Fruit fly (Drosophila melanogaster) whole organism, embryonic: ENCODE measurements around the gene nAChRalpha7.

Experiments used
- CG10209 ChIP-seq: fragments of 200-800 bp; sonication (Bioruptor generic); optimal IDR thresholded peaks from 3 replicates; lab custom pipeline; 2017; ENCODE audit warnings: missing biosample characterization, mild to moderate bottlenecking, missing genetic modification characterization, missing genetic modification reagents
- CG11247 ChIP-seq: fragments of 200-800 bp; sonication (Bioruptor generic); IDR thresholded peaks from 2 replicates; pipeline ENCODE4 v1.3.6; 2022; ENCODE audit warnings: missing biosample characterization, missing genetic modification characterization
- CG12219 ChIP-seq: fragments of 200-800 bp; sonication (Bioruptor generic); optimal IDR thresholded peaks from 3 replicates; lab custom pipeline; 2018; ENCODE audit warnings: missing biosample characterization, mild to moderate bottlenecking, missing genetic modification characterization
- CG12769 ChIP-seq: fragments of 200-800 bp; sonication (Bioruptor generic); optimal IDR thresholded peaks from 2 replicates; lab custom pipeline; 2019; ENCODE audit warnings: missing biosample characterization, mild to moderate bottlenecking, missing genetic modification characterization, moderate library complexity
- CG12942 ChIP-seq: fragments of 200-800 bp; sonication (Bioruptor generic); optimal IDR thresholded peaks from 3 replicates; lab custom pipeline; 2016; ENCODE audit warnings: missing biosample characterization, missing genetic modification characterization
- CG13424 ChIP-seq: fragments of 200-800 bp; sonication (Bioruptor generic); optimal IDR thresholded peaks from 2 replicates; lab custom pipeline; 2019; ENCODE audit warnings: missing biosample characterization, mild to moderate bottlenecking, missing genetic modification characterization, moderate library complexity
- CG14050 ChIP-seq: fragments of 200-800 bp; sonication (Bioruptor generic); IDR thresholded peaks from 3 replicates; pipeline ENCODE4 v1.3.6; 2022; ENCODE audit warnings: missing biosample characterization, missing genetic modification characterization
- CG15011 ChIP-seq: fragments of 200-800 bp; sonication (Bioruptor generic); optimal IDR thresholded peaks from 3 replicates; lab custom pipeline; 2018; ENCODE audit warnings: missing biosample characterization, mild to moderate bottlenecking, missing genetic modification characterization
- CG17359 ChIP-seq: fragments of 200-800 bp; sonication (Bioruptor generic); optimal IDR thresholded peaks from 3 replicates; lab custom pipeline; 2018; ENCODE audit warnings: missing biosample characterization, mild to moderate bottlenecking, missing genetic modification characterization, moderate library complexity
- CG1832 ChIP-seq: fragments of 200-800 bp; sonication (Bioruptor generic); optimal IDR thresholded peaks from 2 replicates; lab custom pipeline; 2017; ENCODE audit warnings: missing biosample characterization, mild to moderate bottlenecking, missing genetic modification characterization, inconsistent platforms
- CG2712 ChIP-seq: fragments of 200-800 bp; optimal IDR thresholded peaks from 3 replicates; lab custom pipeline; 2019; ENCODE audit warnings: missing biosample characterization, mild to moderate bottlenecking, missing genetic modification characterization, moderate library complexity
- CG4424 ChIP-seq: fragments of 200-800 bp; sonication (Bioruptor generic); optimal IDR thresholded peaks from 3 replicates; lab custom pipeline; 2016; ENCODE audit warnings: missing biosample characterization, missing genetic modification characterization
- CG6254 ChIP-seq: fragments of 200-800 bp; sonication (Bioruptor generic); optimal IDR thresholded peaks from 3 replicates; lab custom pipeline; 2017; ENCODE audit warnings: mild to moderate bottlenecking, missing biosample characterization, missing genetic modification reagents, missing genetic modification characterization
- CG6689 ChIP-seq: fragments of 200-800 bp; sonication (Bioruptor generic); IDR thresholded peaks from 2 replicates; pipeline ENCODE4 v1.3.6; 2022; ENCODE audit warnings: missing biosample characterization, missing genetic modification characterization
- CG7372 ChIP-seq: fragments of 200-800 bp; sonication (Bioruptor generic); IDR thresholded peaks from 2 replicates; pipeline ENCODE4 v1.3.6; 2022; ENCODE audit warnings: missing biosample characterization, missing genetic modification characterization
- CG7987 ChIP-seq: fragments of 200-800 bp; sonication (Bioruptor generic); optimal IDR thresholded peaks from 2 replicates; lab custom pipeline; 2018; ENCODE audit warnings: missing biosample characterization, mild to moderate bottlenecking, missing genetic modification characterization, moderate library complexity
- CG8281 ChIP-seq: fragments of 200-800 bp; sonication (Bioruptor generic); optimal IDR thresholded peaks from 2 replicates; lab custom pipeline; 2018; ENCODE audit warnings: missing biosample characterization, mild to moderate bottlenecking, missing genetic modification characterization, moderate library complexity
- CG8924 ChIP-seq: fragments of 200-800 bp; optimal IDR thresholded peaks from 3 replicates; lab custom pipeline; 2019; ENCODE audit warnings: missing biosample characterization, mild to moderate bottlenecking, missing genetic modification characterization, moderate library complexity
- CG9727 ChIP-seq: fragments of 200-800 bp; sonication (Bioruptor generic); optimal IDR thresholded peaks from 3 replicates; lab custom pipeline; 2017; ENCODE audit warnings: missing biosample characterization, mild to moderate bottlenecking, missing genetic modification characterization
- Camta ChIP-seq: fragments of 200-800 bp; sonication (Bioruptor generic); optimal IDR thresholded peaks from 2 replicates; lab custom pipeline; 2016; ENCODE audit warnings: missing biosample characterization, missing genetic modification characterization
- CoRest ChIP-seq: fragments of 200-800 bp; sonication (Bioruptor generic); optimal IDR thresholded peaks from 3 replicates; lab custom pipeline; 2018; ENCODE audit warnings: missing biosample characterization, mild to moderate bottlenecking, missing genetic modification characterization, moderate library complexity
- Dip3 ChIP-seq: fragments of 200-800 bp; sonication (Bioruptor generic); optimal IDR thresholded peaks from 3 replicates; lab custom pipeline; 2016; ENCODE audit warnings: missing biosample characterization, missing genetic modification characterization
- Drgx ChIP-seq: fragments of 200-800 bp; sonication (Bioruptor generic); IDR thresholded peaks from 2 replicates; pipeline ENCODE4 v1.3.6; 2022; ENCODE audit warnings: missing biosample characterization, missing genetic modification characterization
- H2.0 ChIP-seq: fragments of 200-800 bp; sonication (Bioruptor generic); IDR thresholded peaks from 2 replicates; pipeline ENCODE4 v1.3.6; 2022; ENCODE audit warnings: missing biosample characterization, missing genetic modification characterization
- Hmr ChIP-seq: fragments of 200-800 bp; sonication (Bioruptor generic); optimal IDR thresholded peaks from 3 replicates; lab custom pipeline; 2017; ENCODE audit warnings: mild to moderate bottlenecking, missing biosample characterization, missing genetic modification reagents, missing genetic modification characterization
- Hsf ChIP-seq: fragments of 200-800 bp; sonication (Bioruptor generic); optimal IDR thresholded peaks from 3 replicates; lab custom pipeline; 2016; ENCODE audit warnings: missing biosample characterization, missing genetic modification characterization
- Mrtf ChIP-seq: fragments of 200-800 bp; sonication (Bioruptor generic); IDR thresholded peaks from 3 replicates; pipeline ENCODE4 v1.3.6; 2022; ENCODE audit warnings: missing biosample characterization, missing genetic modification characterization
- NC2α ChIP-seq: fragments of 200-800 bp; sonication (Bioruptor generic); optimal IDR thresholded peaks from 2 replicates; lab custom pipeline; 2016; ENCODE audit warnings: missing biosample characterization, missing genetic modification characterization
- Rfx ChIP-seq: fragments of 200-800 bp; sonication (Bioruptor generic); IDR thresholded peaks from 2 replicates; pipeline ENCODE4 v1.3.6; 2022; ENCODE audit warnings: missing biosample characterization, missing genetic modification characterization
- Sox100B ChIP-seq: fragments of 200-800 bp; sonication (Bioruptor generic); optimal IDR thresholded peaks from 3 replicates; lab custom pipeline; 2018; ENCODE audit warnings: missing biosample characterization, mild to moderate bottlenecking, missing genetic modification characterization
- Xrp1 ChIP-seq: fragments of 200-800 bp; sonication (Bioruptor generic); IDR thresholded peaks from 2 replicates; pipeline ENCODE4 v1.3.6; 2022; ENCODE audit warnings: missing biosample characterization, missing genetic modification characterization
- ap ChIP-seq: fragments of 200-800 bp; sonication (Bioruptor generic); IDR thresholded peaks from 2 replicates; pipeline ENCODE4 v1.3.6; 2022; ENCODE audit warnings: missing biosample characterization, missing genetic modification characterization
- chif ChIP-seq, 2 experiments: fragments of 200-800 bp; sonication (Bioruptor generic); optimal IDR thresholded peaks; 3 replicates each; lab custom pipeline; 2016; ENCODE audit warnings: missing biosample characterization in 2 of 2, missing genetic modification characterization in 2 of 2
- ci ChIP-seq: fragments of 200-800 bp; sonication (Bioruptor generic); IDR thresholded peaks from 3 replicates; pipeline ENCODE4 v1.3.6; 2022; ENCODE audit warnings: missing biosample characterization, missing genetic modification characterization
- dan ChIP-seq: fragments of 200-800 bp; sonication (Bioruptor generic); IDR thresholded peaks from 2 replicates; pipeline ENCODE4 v1.3.6; 2022; ENCODE audit warnings: missing biosample characterization, missing genetic modification characterization
- fd102C ChIP-seq: fragments of 200-800 bp; sonication (Bioruptor generic); optimal IDR thresholded peaks from 2 replicates; lab custom pipeline; 2018; ENCODE audit warnings: missing biosample characterization, mild to moderate bottlenecking, missing genetic modification characterization, moderate library complexity
- grau ChIP-seq: fragments of 200-800 bp; optimal IDR thresholded peaks from 3 replicates; lab custom pipeline; 2019; ENCODE audit warnings: missing biosample characterization, mild to moderate bottlenecking, missing genetic modification characterization, moderate library complexity
- hkb ChIP-seq, 2 experiments: fragments of 200-800 bp in 1 of 2; fragments of >200 bp in 1 of 2; sonication (Bioruptor generic) in 1 of 2; IDR thresholded peaks in 1 of 2; optimal IDR thresholded peaks in 1 of 2; 2 replicates each; pipeline versions ENCODE4 v1.3.6 to Lab custom; 2017 to 2022; ENCODE audit warnings: missing biosample characterization in 1 of 2, missing genetic modification characterization in 1 of 2
- ind ChIP-seq: fragments of 200-800 bp; sonication (Bioruptor generic); optimal IDR thresholded peaks from 3 replicates; lab custom pipeline; 2016; ENCODE audit warnings: missing biosample characterization, missing genetic modification characterization
- jumu ChIP-seq: fragments of 200-800 bp; sonication (Bioruptor generic); optimal IDR thresholded peaks from 3 replicates; lab custom pipeline; 2016; ENCODE audit warnings: missing biosample characterization, missing genetic modification characterization
- lmd ChIP-seq: fragments of 200-800 bp; sonication (Bioruptor generic); IDR thresholded peaks from 2 replicates; pipeline ENCODE4 v1.3.6; 2022; ENCODE audit warnings: missing biosample characterization, missing genetic modification characterization
- nmo ChIP-seq: fragments of 200-800 bp; sonication (Bioruptor generic); optimal IDR thresholded peaks from 2 replicates; lab custom pipeline; 2018; ENCODE audit warnings: missing biosample characterization, mild to moderate bottlenecking, missing genetic modification characterization, moderate library complexity
- oc ChIP-seq: fragments of 200-800 bp; sonication (Bioruptor generic); optimal IDR thresholded peaks from 2 replicates; lab custom pipeline; 2018; ENCODE audit warnings: missing biosample characterization, mild to moderate bottlenecking, missing genetic modification characterization, moderate library complexity
- otp ChIP-seq: fragments of 200-800 bp; sonication (Bioruptor generic); IDR thresholded peaks from 3 replicates; pipeline ENCODE4, ENCODE4 v1.3.6; 2022; ENCODE audit warnings: missing biosample characterization, missing genetic modification characterization
- prd ChIP-seq, 3 experiments: fragments of >200 bp in 2 of 3; fragments of 200-800 bp in 1 of 3; sonication (Bioruptor generic) in 1 of 3; optimal IDR thresholded peaks in 2 of 3; IDR thresholded peaks in 1 of 3; 2 replicates in 2 of 3; 3 replicates in 1 of 3; pipeline versions ENCODE4 v1.3.6 to Lab custom; 2017 to 2022; ENCODE audit warnings: missing biosample characterization in 1 of 3, missing genetic modification characterization in 1 of 3
- ranshi ChIP-seq: fragments of 200-800 bp; sonication (Bioruptor generic); IDR thresholded peaks from 2 replicates; pipeline ENCODE4 v1.3.6; 2022; ENCODE audit warnings: missing biosample characterization, missing genetic modification characterization
- shn ChIP-seq: fragments of 200-800 bp; sonication (Bioruptor generic); optimal IDR thresholded peaks from 3 replicates; lab custom pipeline; 2016; ENCODE audit warnings: missing biosample characterization, missing genetic modification characterization
- ssp ChIP-seq: fragments of 200-800 bp; sonication (Bioruptor generic); IDR thresholded peaks from 2 replicates; pipeline ENCODE4 v1.3.6; 2022; ENCODE audit warnings: missing biosample characterization, missing genetic modification characterization
- stc ChIP-seq: fragments of 200-800 bp; sonication (Bioruptor generic); IDR thresholded peaks from 2 replicates; pipeline ENCODE4 v1.3.6; 2022; ENCODE audit warnings: missing biosample characterization, missing genetic modification characterization
- zfh2 ChIP-seq: fragments of 200-800 bp; sonication (Bioruptor generic); optimal IDR thresholded peaks from 2 replicates; lab custom pipeline; 2016; ENCODE audit warnings: missing biosample characterization, missing genetic modification characterization

Gene nAChRalpha7

DNA sequence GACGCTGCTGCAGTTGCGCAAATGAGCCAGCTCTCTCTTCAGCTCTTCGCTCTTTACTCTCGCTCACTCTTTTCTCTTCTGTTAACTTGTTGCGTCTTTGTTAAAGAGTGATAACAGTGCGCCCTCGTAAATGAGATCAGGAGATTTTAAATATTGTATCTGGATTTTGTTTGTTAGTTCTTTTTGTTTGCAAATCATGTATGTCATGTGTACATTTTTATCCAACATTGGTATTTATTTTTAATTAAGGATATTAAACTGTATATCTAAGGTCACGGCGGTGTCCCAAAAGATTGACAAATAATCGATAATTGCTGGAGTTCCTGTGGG lies 49.5 kb downstream of the nAChRalpha7 start (continued):
- TF ChIP-seq chif (GFP tag; optimal IDR thresholded peaks at IDR 0.05; lab: Kevin White, UChicago) (peak; percentile 18 to 61), CG17359 (tag; lab: Kevin White, UChicago) (peak; percentile 65), CG13424 (tag; lab: Kevin White, UChicago) (peak; percentile 44), CoRest (tag; lab: Kevin White, UChicago) (peak; percentile 30), fd102C (GFP tag; lab: Kevin White, UChicago) (peak; percentile 59), grau (tag; lab: Kevin White, UChicago) (peak; percentile 98), ranshi (GFP tag; lab: Robert Waterston, UW) (peak; percentile 50; the same call in 1 of the 2 replicates), lmd (GFP tag; lab: Robert Waterston, UW) (peak; percentile 64), jumu (peak; percentile 37), CG7987 (GFP tag; lab: Kevin White, UChicago) (peak; percentile 15), CG2712 (tag; lab: Kevin White, UChicago) (peak; percentile 68), hkb (optimal IDR thresholded peaks at IDR 0.05; lab: Kevin White, UChicago) (no peak), hkb (GFP tag; IDR thresholded peaks at IDR 0.05; lab: Robert Waterston, UW) (peak; percentile 56), ap (GFP tag; lab: Robert Waterston, UW) (no peak), CG11247 (GFP tag; lab: Robert Waterston, UW) (0 out of 2 replicates have a peak, but pooled peaks have one; percentile 35), Rfx (peak; percentile 74), shn (GFP tag; lab: Kevin White, UChicago) (peak; percentile 18), NC2α (no peak), ci (GFP tag; lab: Robert Waterston, UW) (peak; percentile 82), CG8281 (tag; lab: Kevin White, UChicago) (no peak), otp (GFP tag; lab: Robert Waterston, UW) (peak; percentile 48; the same call in 1 of the 3 replicates), dan (GFP tag; lab: Robert Waterston, UW) (no peak), CG12769 (tag; lab: Kevin White, UChicago) (peak; percentile 17), zfh2 (GFP tag; lab: Kevin White, UChicago) (peak; percentile 22), CG8924 (tag; lab: Kevin White, UChicago) (peak; percentile 0), Hsf (GFP tag; lab: Kevin White, UChicago) (peak; percentile 32), nmo (GFP tag; lab: Kevin White, UChicago) (peak; percentile 22), CG6254 (no peak), prd (optimal IDR thresholded peaks at IDR 0.05; lab: Kevin White, UChicago) (no peak), prd (GFP tag; IDR thresholded peaks at IDR 0.05; lab: Robert Waterston, UW) (peak; percentile 71), CG1832 (no peak), stc (GFP tag; lab: Robert Waterston, UW) (peak; percentile 71), CG10209 (GFP tag; lab: Kevin White, UChicago) (peak; percentile 35), CG4424 (GFP tag; lab: Kevin White, UChicago) (peak; percentile 11), CG7372 (GFP tag; lab: Robert Waterston, UW) (0 out of 2 replicates have a peak, but pooled peaks have one; percentile 21), CG14050 (GFP tag; lab: Robert Waterston, UW) (peak; percentile 66), CG6689 (GFP tag; lab: Robert Waterston, UW) (peak; percentile 48; the same call in 1 of the 2 replicates), oc (tag; lab: Kevin White, UChicago) (peak; percentile 22), Xrp1 (GFP tag; lab: Robert Waterston, UW) (peak; percentile 74), Dip3 (GFP tag; lab: Kevin White, UChicago) (peak; percentile 37), CG12219 (GFP tag; lab: Kevin White, UChicago) (peak; percentile 32), CG12942 (GFP tag; lab: Kevin White, UChicago) (peak; percentile 20), Hmr (peak; percentile 11), ind (peak; percentile 26), H2.0 (GFP tag; lab: Robert Waterston, UW) (peak; percentile 65; the same call in 1 of the 2 replicates), Mrtf (GFP tag; lab: Robert Waterston, UW) (0 out of 3 replicates have a peak, but pooled peaks have one; percentile 50), ssp (GFP tag; lab: Robert Waterston, UW) (no peak), CG15011 (GFP tag; lab: Kevin White, UChicago) (no peak), Camta (GFP tag; lab: Kevin White, UChicago) (no peak), CG9727 (GFP tag; lab: Kevin White, UChicago) (peak; percentile 34), Sox100B (GFP tag; lab: Kevin White, UChicago) (peak; percentile 15), Drgx (GFP tag; lab: Robert Waterston, UW) (peak; percentile 59; the same call in 1 of the 2 replicates)
